Worm (Caenorhabditis elegans): ENCODE data around the gene nlp-36.

- TF ChIP-seq elt-1 (tag; optimal IDR thresholded peaks at IDR 0.05), result no peak
- TF ChIP-seq skn-1 (tag; optimal IDR thresholded peaks at IDR 0.05), result no peak
- no peak for TF ChIP-seq F13H6.1 (tag; optimal IDR thresholded peaks at IDR 0.05)
- TF ChIP-seq unc-39 (tag; optimal IDR thresholded peaks at IDR 0.05), result no peak
- no peak for TF ChIP-seq peb-1 (tag; optimal IDR thresholded peaks at IDR 0.05)
Observed at ce11 chrIII:9462785-9463467, 25.6 kb upstream of the nlp-36 start.
